Worm (Caenorhabditis elegans) whole organism, L4 larva: ENCODE data around the gene ZK1098.9.

Experiments used
- F10B5.3 ChIP-seq: sonication (generic microtip); optimal IDR thresholded peaks from 2 replicates; lab custom pipeline; 2016; ENCODE audit warnings: mild to moderate bottlenecking, missing genetic modification characterization, missing compliant biosample characterization
- F37D6.2 ChIP-seq: sonication (generic microtip); optimal IDR thresholded peaks from 2 replicates; lab custom pipeline; 2016; ENCODE audit warnings: mild to moderate bottlenecking, missing genetic modification characterization, missing compliant biosample characterization
- R02D3.7 ChIP-seq: fragments of 150-350 bp; sonication (generic microtip); optimal IDR thresholded peaks from 3 replicates; lab custom pipeline; 2014; ENCODE audit warnings: missing biosample characterization, missing genetic modification characterization
- T26A8.4 ChIP-seq: fragments of 200-800 bp; sonication (Bioruptor generic); IDR thresholded peaks from 2 replicates; pipeline ENCODE4 v1.3.6; 2022; ENCODE audit warnings: missing genetic modification characterization, missing compliant biosample characterization
- Y48G9A.11 ChIP-seq: fragments of 200-800 bp; sonication (Bioruptor generic); IDR thresholded peaks from 2 replicates; pipeline ENCODE4 v1.3.6; 2022; ENCODE audit warnings: missing genetic modification reagents, missing genetic modification characterization, missing compliant biosample characterization
- ama-1 ChIP-seq: fragments of 150-350 bp; optimal IDR thresholded peaks from 2 replicates; lab custom pipeline; 2014; ENCODE audit warnings: inconsistent platforms, mixed read lengths
- ceh-20 ChIP-seq: fragments of 200-800 bp; sonication (Bioruptor generic); IDR thresholded peaks from 2 replicates; pipeline ENCODE4 v1.3.6; 2022; ENCODE audit warnings: missing genetic modification reagents, missing genetic modification characterization, missing compliant biosample characterization
- ceh-28 ChIP-seq: fragments of 150-350 bp; optimal IDR thresholded peaks from 2 replicates; lab custom pipeline; 2014; ENCODE audit warnings: missing biosample characterization, missing genetic modification reagents, missing genetic modification characterization
- ceh-82 ChIP-seq: sonication (generic microtip); optimal IDR thresholded peaks from 2 replicates; lab custom pipeline; 2017; ENCODE audit warnings: missing biosample characterization, missing genetic modification characterization
- daf-12 ChIP-seq: fragments of 150-350 bp; optimal IDR thresholded peaks from 2 replicates; lab custom pipeline; 2014; ENCODE audit warnings: missing biosample characterization, missing genetic modification reagents, missing genetic modification characterization
- daf-16 ChIP-seq, 3 experiments: sonication (generic microtip); optimal IDR thresholded peaks; 2 replicates each; lab custom pipeline; 2016 to 2017; ENCODE audit warnings: missing genetic modification characterization in 3 of 3, missing genetic modification reagents in 3 of 3, mild to moderate bottlenecking in 2 of 3, missing compliant biosample characterization in 2 of 3, missing biosample characterization in 1 of 3, moderate library complexity in 1 of 3
- dmd-6 ChIP-seq: fragments of 200-800 bp; sonication (Bioruptor generic); IDR thresholded peaks from 2 replicates; pipeline ENCODE4 v1.3.6; 2022; ENCODE audit warnings: missing genetic modification reagents, missing genetic modification characterization, missing compliant biosample characterization
- dmd-8 ChIP-seq: fragments of 200-800 bp; sonication (Bioruptor generic); IDR thresholded peaks from 2 replicates; pipeline ENCODE4 v1.3.6; 2022; ENCODE audit warnings: missing genetic modification characterization, missing compliant biosample characterization
- dmd-9 ChIP-seq: fragments of 200-800 bp; sonication (Bioruptor generic); IDR thresholded peaks from 2 replicates; pipeline ENCODE4 v1.3.6; 2022; ENCODE audit warnings: missing genetic modification reagents, missing genetic modification characterization, missing compliant biosample characterization
- dpl-1 ChIP-seq: fragments of 150-350 bp; optimal IDR thresholded peaks from 2 replicates; lab custom pipeline; 2014; ENCODE audit warnings: missing biosample characterization, missing genetic modification reagents, missing genetic modification characterization
- duxl-1 ChIP-seq: sonication (generic microtip); optimal IDR thresholded peaks from 2 replicates; lab custom pipeline; 2016; ENCODE audit warnings: mild to moderate bottlenecking, missing genetic modification characterization, moderate library complexity, missing compliant biosample characterization; ENCODE audit not compliant: poor library complexity
- dve-1 ChIP-seq: sonication (generic microtip); optimal IDR thresholded peaks from 2 replicates; lab custom pipeline; 2017; ENCODE audit warnings: antibody characterized with exemption, mild to moderate bottlenecking, missing genetic modification characterization, missing compliant biosample characterization; ENCODE audit not compliant: insufficient read depth
- egl-43 ChIP-seq: fragments of 200-800 bp; sonication (Bioruptor generic); IDR thresholded peaks from 2 replicates; pipeline ENCODE4 v1.3.6; 2022; ENCODE audit warnings: missing genetic modification reagents, missing genetic modification characterization, missing compliant biosample characterization
- hif-1 ChIP-seq, 2 experiments: sonication (generic microtip); optimal IDR thresholded peaks; 2 replicates each; lab custom pipeline; 2016 to 2017; ENCODE audit warnings: missing compliant biosample characterization in 2 of 2, missing genetic modification characterization in 2 of 2, missing genetic modification reagents in 2 of 2, missing genotype in 2 of 2, mild to moderate bottlenecking in 1 of 2
- hlh-11 ChIP-seq: fragments of 200-800 bp; sonication (Bioruptor generic); optimal IDR thresholded peaks from 2 replicates; lab custom pipeline; 2018; ENCODE audit warnings: mild to moderate bottlenecking, missing genetic modification characterization, missing compliant biosample characterization
- hlh-30 ChIP-seq: sonication (generic microtip); optimal IDR thresholded peaks from 2 replicates; lab custom pipeline; 2017; ENCODE audit warnings: antibody characterized with exemption, mild to moderate bottlenecking, missing genetic modification characterization, missing compliant biosample characterization; ENCODE audit not compliant: insufficient read depth
- hmg-1.1 ChIP-seq: fragments of 200-800 bp; sonication (Bioruptor generic); IDR thresholded peaks from 2 replicates; pipeline ENCODE4 v1.3.6; 2022; ENCODE audit warnings: missing genetic modification reagents, missing genetic modification characterization, missing compliant biosample characterization
- lin-13 ChIP-seq: fragments of 150-350 bp; optimal IDR thresholded peaks from 2 replicates; lab custom pipeline; 2014; ENCODE audit warnings: missing biosample characterization, missing genetic modification reagents, missing genetic modification characterization
- lin-29 ChIP-seq: fragments of 200-800 bp; sonication (Bioruptor generic); IDR thresholded peaks from 2 replicates; pipeline ENCODE4 v1.3.6; 2022; ENCODE audit warnings: missing genetic modification reagents, missing genetic modification characterization, missing compliant biosample characterization
- lsy-2 ChIP-seq, 2 experiments: fragments of 150-350 bp in 1 of 2; sonication (generic microtip) in 1 of 2; optimal IDR thresholded peaks; 2 replicates each; lab custom pipeline; 2014 to 2017; ENCODE audit warnings: missing biosample characterization in 2 of 2, missing genetic modification characterization in 2 of 2
- mdl-1 ChIP-seq, 2 experiments: fragments of 150-350 bp in 1 of 2; sonication (generic microtip) in 1 of 2; optimal IDR thresholded peaks; 2 replicates each; lab custom pipeline; 2014 to 2017; ENCODE audit warnings: missing biosample characterization in 2 of 2, missing genetic modification characterization in 2 of 2
- mdt-29 ChIP-seq: fragments of 200-800 bp; sonication (Bioruptor generic); IDR thresholded peaks from 2 replicates; pipeline ENCODE4 v1.3.6; 2022; ENCODE audit warnings: missing genetic modification reagents, missing genetic modification characterization, missing compliant biosample characterization
- mep-1 ChIP-seq: fragments of 150-350 bp; sonication (generic microtip); optimal IDR thresholded peaks from 3 replicates; lab custom pipeline; 2014; ENCODE audit warnings: missing biosample characterization, missing genetic modification characterization
- mes-2 ChIP-seq: sonication (generic microtip); optimal IDR thresholded peaks from 2 replicates; lab custom pipeline; 2016; ENCODE audit warnings: missing genotype, mild to moderate bottlenecking, missing genetic modification characterization, missing compliant biosample characterization; ENCODE audit not compliant: poor library complexity, severe bottlenecking
- mxl-3 ChIP-seq: fragments of 200-800 bp; sonication (Bioruptor generic); optimal IDR thresholded peaks from 2 replicates; lab custom pipeline; 2018; ENCODE audit warnings: mild to moderate bottlenecking, missing genetic modification characterization, missing compliant biosample characterization
- nhr-25 ChIP-seq: sonication (generic microtip); optimal IDR thresholded peaks from 2 replicates; lab custom pipeline; 2017; ENCODE audit warnings: missing genetic modification characterization, mild to moderate bottlenecking, missing compliant biosample characterization, antibody characterized with exemption, moderate library complexity, borderline replicate concordance; ENCODE audit not compliant: insufficient read depth
- nhr-42 ChIP-seq: fragments of 200-800 bp; sonication (Bioruptor generic); IDR thresholded peaks from 2 replicates; pipeline ENCODE4 v1.3.6; 2022; ENCODE audit warnings: missing genetic modification characterization, missing compliant biosample characterization
- nhr-48 ChIP-seq: sonication (generic microtip); optimal IDR thresholded peaks from 2 replicates; lab custom pipeline; 2016; ENCODE audit warnings: mild to moderate bottlenecking, missing genetic modification characterization, missing compliant biosample characterization
- nhr-77 ChIP-seq: fragments of 150-350 bp; optimal IDR thresholded peaks from 2 replicates; lab custom pipeline; 2014; ENCODE audit warnings: missing biosample characterization, missing genetic modification characterization
- pha-4 ChIP-seq, 2 experiments: fragments of 150-350 bp in 1 of 2; fragments of 200-800 bp in 1 of 2; sonication (Bioruptor generic) in 1 of 2; IDR thresholded peaks in 1 of 2; optimal IDR thresholded peaks in 1 of 2; 2 replicates each; pipeline versions ENCODE4 v1.3.6 to Lab custom; 2014 to 2022; ENCODE audit warnings: missing genetic modification characterization in 2 of 2, missing genetic modification reagents in 2 of 2, missing biosample characterization in 1 of 2, missing compliant biosample characterization in 1 of 2
- pqm-1 ChIP-seq: sonication (generic microtip); optimal IDR thresholded peaks from 2 replicates; lab custom pipeline; 2017; ENCODE audit warnings: missing biosample characterization, missing genetic modification characterization
- rbr-2 ChIP-seq: sonication (generic microtip); optimal IDR thresholded peaks from 2 replicates; lab custom pipeline; 2016; ENCODE audit warnings: missing genotype, missing genetic modification characterization, missing compliant biosample characterization
- set-16 ChIP-seq: fragments of 200-800 bp; sonication (Bioruptor generic); IDR thresholded peaks from 2 replicates; pipeline ENCODE4 v1.3.6; 2022; ENCODE audit warnings: missing genetic modification reagents, missing genetic modification characterization, missing compliant biosample characterization
- snpc-4 ChIP-seq: fragments of 150-350 bp; optimal IDR thresholded peaks from 2 replicates; lab custom pipeline; 2014; ENCODE audit warnings: missing biosample characterization, missing genetic modification characterization
- spr-1 ChIP-seq: sonication (generic microtip); optimal IDR thresholded peaks from 2 replicates; lab custom pipeline; 2016; ENCODE audit warnings: mild to moderate bottlenecking, missing genetic modification characterization, missing compliant biosample characterization
- tag-97 ChIP-seq: fragments of 200-800 bp; sonication (Bioruptor generic); IDR thresholded peaks from 2 replicates; pipeline ENCODE4 v1.3.6; 2022; ENCODE audit warnings: missing genetic modification characterization, missing compliant biosample characterization
- tra-1 ChIP-seq: fragments of 200-800 bp; sonication (Bioruptor generic); IDR thresholded peaks from 2 replicates; pipeline ENCODE4 v1.3.6; 2022; ENCODE audit warnings: missing genetic modification reagents, missing genetic modification characterization, missing compliant biosample characterization
- unc-130 ChIP-seq: sonication (generic microtip); optimal IDR thresholded peaks from 2 replicates; lab custom pipeline; 2016; ENCODE audit warnings: missing genetic modification reagents, missing genetic modification characterization, missing compliant biosample characterization
- vab-7 ChIP-seq: fragments of 200-800 bp; sonication (Bioruptor generic); IDR thresholded peaks from 2 replicates; pipeline ENCODE4 v1.3.6; 2022; ENCODE audit warnings: missing genetic modification reagents, missing genetic modification characterization, missing compliant biosample characterization
- zfp-2 ChIP-seq: sonication (generic microtip); optimal IDR thresholded peaks from 2 replicates; lab custom pipeline; 2016; ENCODE audit warnings: mild to moderate bottlenecking, missing genetic modification characterization, missing compliant biosample characterization
- ztf-7 ChIP-seq: fragments of 150-350 bp; optimal IDR thresholded peaks from 2 replicates; lab custom pipeline; 2014; ENCODE audit warnings: missing biosample characterization, missing genetic modification characterization

Gene ZK1098.9

DNA sequence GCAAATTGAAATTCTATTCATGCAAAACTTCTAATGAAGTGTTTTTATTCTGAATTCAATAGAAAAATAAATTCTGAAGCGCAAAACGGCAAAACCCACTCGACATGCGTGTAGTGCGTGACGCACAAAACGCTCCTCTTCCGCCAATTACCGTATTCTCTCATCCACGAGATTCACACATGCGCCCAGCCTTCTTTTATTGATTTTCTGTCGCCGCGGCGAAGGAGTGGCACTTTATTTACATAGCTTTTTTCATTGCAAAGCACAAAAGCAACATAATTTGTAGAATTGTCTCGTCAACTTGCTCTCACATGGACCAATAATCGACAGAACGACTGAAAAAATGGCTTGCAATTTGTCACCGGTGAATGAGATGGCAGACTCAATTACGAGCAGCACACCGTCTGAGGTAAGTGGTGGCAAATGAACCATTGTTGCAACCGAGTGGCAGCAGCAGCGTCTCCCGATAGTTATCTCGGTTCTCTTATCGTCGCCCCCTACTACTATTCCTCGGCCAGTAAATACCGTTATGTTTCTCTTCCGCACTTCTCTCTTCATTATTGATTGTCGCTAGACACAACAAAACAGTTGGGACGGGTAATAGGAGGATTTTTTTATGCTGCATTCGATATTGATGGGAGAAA, 1.9 kb downstream of the ZK1098.9 start, which contains the start of gene unc-16 (continued):
- TF ChIP-seq daf-16 (GFP tag; optimal IDR thresholded peaks at IDR 0.05; lab: Kevin White, UChicago) = peak in 1 of 2 experiments; percentile 28
- peak; percentile 79 for TF ChIP-seq daf-16 (tag; optimal IDR thresholded peaks at IDR 0.05; lab: Kevin White, UChicago)
- peak; percentile 20 for TF ChIP-seq F10B5.3
- peak; percentile 21 for TF ChIP-seq zfp-2 (tag; lab: Kevin White, UChicago)
- 0 out of 2 replicates have a peak, but pooled peaks have one; percentile 54 for TF ChIP-seq mdt-29 (GFP tag; lab: Robert Waterston, UW)
- TF ChIP-seq mep-1 (tag; lab: Kevin White, UChicago) = peak; percentile 94
- no peak for TF ChIP-seq ceh-82 (tag; lab: Kevin White, UChicago)
- peak; percentile 56 for TF ChIP-seq vab-7 (GFP tag; lab: Robert Waterston, UW)
- peak; percentile 76 for TF ChIP-seq dpl-1 (GFP tag; lab: Kevin White, UChicago)
- no peak for TF ChIP-seq unc-130 (GFP tag; lab: Kevin White, UChicago)
- TF ChIP-seq rbr-2 (tag; lab: Kevin White, UChicago) = peak; percentile 91
- TF ChIP-seq dve-1 (tag; lab: Kevin White, UChicago) = peak; percentile 80
- no peak; the same call in 1 of the 2 replicates for TF ChIP-seq egl-43 (GFP tag; lab: Robert Waterston, UW)
- peak; percentile 18; the same call in 1 of the 2 replicates for TF ChIP-seq nhr-42 (GFP tag; lab: Robert Waterston, UW)
- no peak for TF ChIP-seq R02D3.7 (tag; lab: Kevin White, UChicago)
- TF ChIP-seq dmd-8 (GFP tag; lab: Robert Waterston, UW) = no peak
- peak; percentile 71 for TF ChIP-seq dmd-6
- peak in 1 of 2 experiments; percentile 65 for TF ChIP-seq hif-1 (tag; optimal IDR thresholded peaks at IDR 0.05; lab: Kevin White, UChicago)
- peak; percentile 30 for TF ChIP-seq pqm-1 (tag; lab: Kevin White, UChicago)
- no peak for TF ChIP-seq Y48G9A.11 (GFP tag; lab: Robert Waterston, UW)
- TF ChIP-seq ceh-28 (tag; lab: Kevin White, UChicago) = peak; percentile 61
- 0 out of 2 replicates have a peak, but pooled peaks have one; percentile 52 for TF ChIP-seq dmd-9 (GFP tag; lab: Robert Waterston, UW)
- peak; percentile 90 for TF ChIP-seq hlh-11 (tag; lab: Kevin White, UChicago)
- TF ChIP-seq nhr-48 (tag; lab: Kevin White, UChicago) = peak; percentile 45
- peak; percentile 86 for TF ChIP-seq ama-1 (lab: Kevin White, UChicago)
- TF ChIP-seq ceh-20 = peak; percentile 95; the same call in 1 of the 2 replicates
- TF ChIP-seq ztf-7 (tag; lab: Kevin White, UChicago) = peak; percentile 38
- TF ChIP-seq set-16 (GFP tag; lab: Robert Waterston, UW) = 0 out of 2 replicates have a peak, but pooled peaks have one; percentile 16
- TF ChIP-seq nhr-77 (tag; lab: Kevin White, UChicago) = peak; percentile 50
- peak; percentile 59 for TF ChIP-seq lin-13
- TF ChIP-seq T26A8.4 = peak; percentile 80
- peak; percentile 87 for TF ChIP-seq spr-1 (tag; lab: Kevin White, UChicago)
- TF ChIP-seq lin-29 (GFP tag; lab: Robert Waterston, UW) = 0 out of 2 replicates have a peak, but pooled peaks have one; percentile 19
- peak; percentile 77 for TF ChIP-seq F37D6.2 (tag; lab: Kevin White, UChicago)
- no peak for TF ChIP-seq daf-12 (tag; lab: Kevin White, UChicago)
- no peak for TF ChIP-seq snpc-4
- peak; percentile 83 to 97 for TF ChIP-seq mdl-1 (tag; optimal IDR thresholded peaks at IDR 0.05; lab: Kevin White, UChicago)
- TF ChIP-seq nhr-25 (tag; lab: Kevin White, UChicago) = peak; percentile 75
- peak; percentile 67 for TF ChIP-seq duxl-1 (tag; lab: Kevin White, UChicago)
- peak; percentile 98 to 99 for TF ChIP-seq lsy-2 (tag; optimal IDR thresholded peaks at IDR 0.05; lab: Kevin White, UChicago)
- no peak for TF ChIP-seq tra-1 (GFP tag; lab: Robert Waterston, UW)
- TF ChIP-seq pha-4 (GFP tag; IDR thresholded peaks at IDR 0.05; lab: Robert Waterston, UW) = peak; percentile 59; the same call in 1 of the 2 replicates
- peak; percentile 82 for TF ChIP-seq pha-4 (tag; optimal IDR thresholded peaks at IDR 0.05; lab: Kevin White, UChicago)
- no peak for TF ChIP-seq tag-97 (GFP tag; lab: Robert Waterston, UW)
- TF ChIP-seq hmg-1.1 (GFP tag; lab: Robert Waterston, UW) = peak; percentile 93
- TF ChIP-seq hlh-30 = peak; percentile 98
- TF ChIP-seq mxl-3 = peak; percentile 89
- peak; percentile 81 for TF ChIP-seq mes-2 (tag; lab: Kevin White, UChicago)
